Fruit fly (Drosophila melanogaster) whole organism, prepupa: ENCODE measurements around the gene CG14000.

ENCODE experiments used
- CG9139 ChIP-seq: fragments of 200-800 bp; sonication (Bioruptor generic); optimal IDR thresholded peaks from 3 replicates; lab custom pipeline; 2017; ENCODE audit warnings: missing biosample characterization, mild to moderate bottlenecking, missing genetic modification characterization
- dsx ChIP-seq: fragments of 200-800 bp; optimal IDR thresholded peaks from 3 replicates; lab custom pipeline; 2019; ENCODE audit warnings: missing biosample characterization, mild to moderate bottlenecking, missing genetic modification characterization, moderate library complexity; ENCODE audit not compliant: poor library complexity, severe bottlenecking

- TF ChIP-seq dsx (GFP tag; lab: Kevin White, UChicago) (no peak), CG9139 (GFP tag; lab: Kevin White, UChicago) (no peak)
Observed at dm6 chr2L:5927363-5927762, 17.3 kb upstream of the CG14000 start.
